Worm (Caenorhabditis elegans) whole organism, late embryonic: Measurements from ENCODE around the gene gst-44.

Experiments
- ama-1 ChIP-seq: fragments of 150-350 bp; optimal IDR thresholded peaks from 2 replicates; lab custom pipeline; 2014
- ceh-9 ChIP-seq: sonication (generic microtip); optimal IDR thresholded peaks from 2 replicates; lab custom pipeline; 2016; ENCODE audit warnings: mild to moderate bottlenecking, missing genetic modification characterization, inconsistent platforms, missing compliant biosample characterization
- pag-3 ChIP-seq: sonication (generic microtip); optimal IDR thresholded peaks from 2 replicates; lab custom pipeline; 2016; ENCODE audit warnings: missing compliant biosample characterization, missing genetic modification characterization, borderline replicate concordance
- unc-55 ChIP-seq: sonication (generic microtip); optimal IDR thresholded peaks from 2 replicates; lab custom pipeline; 2017; ENCODE audit warnings: missing biosample characterization, missing genetic modification reagents, missing genetic modification characterization
- unc-86 ChIP-seq: sonication (generic microtip); optimal IDR thresholded peaks from 2 replicates; lab custom pipeline; 2016; ENCODE audit warnings: missing genetic modification characterization, missing compliant biosample characterization

DNA sequence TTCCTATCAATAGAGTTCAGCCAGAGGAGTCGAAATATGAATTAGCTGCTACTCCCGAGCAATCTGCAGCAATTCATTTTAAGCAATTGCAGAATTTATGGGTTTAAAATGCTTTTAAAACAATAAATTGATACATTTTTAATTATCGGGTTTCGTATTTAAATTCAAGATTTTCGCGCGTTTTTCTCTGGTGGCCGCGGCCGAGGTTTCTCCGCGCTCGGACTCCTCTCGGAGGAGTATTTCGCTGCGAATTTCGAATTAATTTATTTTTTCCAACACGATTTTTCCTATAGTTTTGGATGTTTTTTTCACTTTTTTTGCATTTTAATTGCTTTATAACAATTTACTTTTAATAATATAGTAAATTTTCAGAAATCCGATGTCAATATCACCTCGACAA lies 10.8 kb downstream of the gst-44 start, which contains the start of gene F13A7.14:
- no peak for TF ChIP-seq ceh-9 (tag; lab: Kevin White, UChicago)
- TF ChIP-seq unc-86 (tag; lab: Kevin White, UChicago) = no peak
- TF ChIP-seq pag-3 = no peak
- TF ChIP-seq ama-1 (lab: Kevin White, UChicago) = no peak
- TF ChIP-seq unc-55 (GFP tag; lab: Kevin White, UChicago) = no peak
